Worm (Caenorhabditis elegans) whole organism, L2 larva: Measurements from ENCODE around the gene C29A12.22.

Experiments used
- C34F6.9 ChIP-seq: fragments of 150-350 bp; optimal IDR thresholded peaks from 2 replicates; lab custom pipeline; 2014; ENCODE audit warnings: missing biosample characterization, missing genetic modification characterization
- Y55F3AM.14 ChIP-seq: fragments of 200-800 bp; sonication (Bioruptor generic); optimal IDR thresholded peaks from 2 replicates; lab custom pipeline; 2018; ENCODE audit warnings: mild to moderate bottlenecking, missing genetic modification characterization, missing compliant biosample characterization
- alr-1 ChIP-seq: fragments of 150-350 bp; optimal IDR thresholded peaks from 2 replicates; lab custom pipeline; 2014; ENCODE audit warnings: missing biosample characterization, missing genetic modification characterization
- aly-2 ChIP-seq: fragments of 150-350 bp; optimal IDR thresholded peaks from 2 replicates; lab custom pipeline; 2014; ENCODE audit warnings: missing biosample characterization, missing genetic modification characterization
- ama-1 ChIP-seq: fragments of 150-350 bp; optimal IDR thresholded peaks from 2 replicates; lab custom pipeline; 2018; ENCODE audit warnings: inconsistent platforms
- blmp-1 ChIP-seq: sonication (generic microtip); optimal IDR thresholded peaks from 2 replicates; lab custom pipeline; 2017; ENCODE audit warnings: missing genetic modification characterization, mild to moderate bottlenecking, missing compliant biosample characterization, antibody characterized with exemption, moderate library complexity; ENCODE audit not compliant: insufficient read depth
- ceh-16 ChIP-seq: fragments of 150-350 bp; optimal IDR thresholded peaks from 2 replicates; lab custom pipeline; 2014; ENCODE audit warnings: missing biosample characterization, missing genetic modification characterization
- ceh-82 ChIP-seq: fragments of 150-350 bp; optimal IDR thresholded peaks from 2 replicates; lab custom pipeline; 2014; ENCODE audit warnings: missing biosample characterization, missing genetic modification characterization
- dmd-4 ChIP-seq: sonication (generic microtip); optimal IDR thresholded peaks from 2 replicates; lab custom pipeline; 2017; ENCODE audit warnings: missing biosample characterization, missing genetic modification characterization
- egl-27 ChIP-seq: sonication (generic microtip); optimal IDR thresholded peaks from 3 replicates; lab custom pipeline; 2017; ENCODE audit warnings: missing biosample characterization, missing genetic modification reagents, missing genetic modification characterization
- elt-3 ChIP-seq: sonication (generic microtip); optimal IDR thresholded peaks from 2 replicates; lab custom pipeline; 2017; ENCODE audit warnings: missing biosample characterization, missing genetic modification characterization
- fos-1 ChIP-seq: fragments of 150-350 bp; optimal IDR thresholded peaks from 2 replicates; lab custom pipeline; 2014; ENCODE audit warnings: missing biosample characterization, missing genetic modification characterization
- lin-13 ChIP-seq: fragments of 150-350 bp; optimal IDR thresholded peaks from 2 replicates; lab custom pipeline; 2014; ENCODE audit warnings: missing biosample characterization, missing genetic modification reagents, missing genetic modification characterization
- lin-39 ChIP-seq: fragments of 150-350 bp; optimal IDR thresholded peaks from 2 replicates; lab custom pipeline; 2014; ENCODE audit warnings: missing biosample characterization, missing genetic modification reagents, missing genetic modification characterization
- lsy-2 ChIP-seq, 2 experiments: fragments of 150-350 bp in 1 of 2; sonication (generic microtip) in 1 of 2; optimal IDR thresholded peaks; 2 replicates each; lab custom pipeline; 2014 to 2017; ENCODE audit warnings: missing biosample characterization in 2 of 2, missing genetic modification characterization in 2 of 2
- mab-5 ChIP-seq: fragments of 150-350 bp; optimal IDR thresholded peaks from 2 replicates; lab custom pipeline; 2014; ENCODE audit warnings: missing biosample characterization, missing genetic modification characterization
- mbf-1 ChIP-seq: sonication (generic microtip); optimal IDR thresholded peaks from 2 replicates; lab custom pipeline; 2017; ENCODE audit warnings: missing biosample characterization, missing genetic modification characterization
- nhr-10 ChIP-seq: sonication (generic microtip); optimal IDR thresholded peaks from 2 replicates; lab custom pipeline; 2017; ENCODE audit warnings: missing biosample characterization, missing genetic modification characterization
- nhr-11 ChIP-seq: fragments of 150-350 bp; optimal IDR thresholded peaks from 2 replicates; lab custom pipeline; 2014; ENCODE audit warnings: missing biosample characterization, missing genetic modification characterization
- nhr-12 ChIP-seq: fragments of 150-350 bp; optimal IDR thresholded peaks from 2 replicates; lab custom pipeline; 2014; ENCODE audit warnings: missing biosample characterization, missing genetic modification characterization
- nhr-129 ChIP-seq: fragments of 150-350 bp; optimal IDR thresholded peaks from 2 replicates; lab custom pipeline; 2014; ENCODE audit warnings: missing biosample characterization, missing genetic modification characterization
- nhr-21 ChIP-seq: fragments of 150-350 bp; optimal IDR thresholded peaks from 2 replicates; lab custom pipeline; 2014; ENCODE audit warnings: missing biosample characterization, missing genetic modification characterization
- nhr-23 ChIP-seq: fragments of 150-350 bp; optimal IDR thresholded peaks from 2 replicates; lab custom pipeline; 2014; ENCODE audit warnings: missing biosample characterization, missing genetic modification reagents, missing genetic modification characterization
- nhr-237 ChIP-seq: fragments of 150-350 bp; optimal IDR thresholded peaks from 2 replicates; lab custom pipeline; 2014; ENCODE audit warnings: missing biosample characterization, missing genetic modification characterization
- nhr-25 ChIP-seq: fragments of 150-350 bp; sonication (generic microtip); optimal IDR thresholded peaks from 3 replicates; lab custom pipeline; 2014; ENCODE audit warnings: missing biosample characterization, missing genetic modification characterization
- nhr-77 ChIP-seq: fragments of 150-350 bp; optimal IDR thresholded peaks from 2 replicates; lab custom pipeline; 2014; ENCODE audit warnings: missing biosample characterization, missing genetic modification characterization
- peb-1 ChIP-seq: fragments of 150-350 bp; optimal IDR thresholded peaks from 2 replicates; lab custom pipeline; 2014; ENCODE audit warnings: missing biosample characterization, missing genetic modification characterization
- sma-3 ChIP-seq: sonication (generic microtip); optimal IDR thresholded peaks from 2 replicates; lab custom pipeline; 2016; ENCODE audit warnings: missing genetic modification reagents, missing genetic modification characterization, missing compliant biosample characterization
- sma-9 ChIP-seq, 2 experiments: fragments of 150-350 bp in 1 of 2; sonication (generic microtip) in 1 of 2; optimal IDR thresholded peaks; 2 replicates each; lab custom pipeline; 2014 to 2016; ENCODE audit warnings: missing genetic modification characterization in 2 of 2, mild to moderate bottlenecking in 1 of 2, missing biosample characterization in 1 of 2, missing compliant biosample characterization in 1 of 2, missing genetic modification reagents in 1 of 2, moderate library complexity in 1 of 2
- snpc-4 ChIP-seq: fragments of 150-350 bp; optimal IDR thresholded peaks from 2 replicates; lab custom pipeline; 2014; ENCODE audit warnings: missing biosample characterization, missing genetic modification characterization
- unc-39 ChIP-seq: fragments of 150-350 bp; optimal IDR thresholded peaks from 2 replicates; lab custom pipeline; 2014; ENCODE audit warnings: missing biosample characterization, missing genetic modification characterization
- unc-55 ChIP-seq: fragments of 150-350 bp; sonication (generic microtip); optimal IDR thresholded peaks from 3 replicates; lab custom pipeline; 2014; ENCODE audit warnings: missing biosample characterization, missing genetic modification reagents, missing genetic modification characterization
- unc-62 ChIP-seq: fragments of 150-350 bp; optimal IDR thresholded peaks from 2 replicates; lab custom pipeline; 2014; ENCODE audit warnings: missing biosample characterization, missing genetic modification reagents, missing genetic modification characterization
- zag-1 ChIP-seq: fragments of 150-350 bp; optimal IDR thresholded peaks from 2 replicates; lab custom pipeline; 2014; ENCODE audit warnings: missing biosample characterization, missing genetic modification characterization
- ztf-1 ChIP-seq: fragments of 200-800 bp; sonication (Bioruptor generic); conservative IDR thresholded peaks from 2 replicates; pipeline ENCODE4 v1.3.6; 2022; ENCODE audit warnings: missing genetic modification characterization, missing compliant biosample characterization
- ztf-11 ChIP-seq: sonication (generic microtip); optimal IDR thresholded peaks from 2 replicates; lab custom pipeline; 2017; ENCODE audit warnings: missing biosample characterization, missing genetic modification characterization
- ztf-4 ChIP-seq: fragments of 150-350 bp; optimal IDR thresholded peaks from 2 replicates; lab custom pipeline; 2014; ENCODE audit warnings: missing biosample characterization, missing genetic modification characterization

C29A12.22 gene

ce11 chrV:10824711-10825110 is 12.8 kb downstream of the C29A12.22 start, which contains the start of gene nrx-1:
Gene nrx-1 (plus strand): TSS chrV:10825011.
- no peak for TF ChIP-seq nhr-21 (tag; lab: Kevin White, UChicago)
- no peak for TF ChIP-seq nhr-11 (tag; lab: Kevin White, UChicago)
- TF ChIP-seq sma-9 (GFP tag; optimal IDR thresholded peaks at IDR 0.05; lab: Kevin White, UChicago), result no peak
- no peak for TF ChIP-seq sma-9 (tag; optimal IDR thresholded peaks at IDR 0.05; lab: Kevin White, UChicago)
- TF ChIP-seq nhr-23 (tag; lab: Kevin White, UChicago), result no peak

ce11 chrV:10832862-10833261 is 21.0 kb downstream of the C29A12.22 start:
- TF ChIP-seq nhr-237 (no peak), sma-9 (GFP tag; optimal IDR thresholded peaks at IDR 0.05; lab: Kevin White, UChicago) (no peak), sma-9 (tag; optimal IDR thresholded peaks at IDR 0.05; lab: Kevin White, UChicago) (no peak), unc-55 (GFP tag; lab: Kevin White, UChicago) (peak; percentile 91)

ce11 chrV:10834682-10835219 is 22.9 kb downstream of the C29A12.22 start:
- TF ChIP-seq zag-1 (tag; lab: Kevin White, UChicago) (peak; percentile 25), C34F6.9 (tag; lab: Kevin White, UChicago) (peak; percentile 53), blmp-1 (tag; lab: Kevin White, UChicago) (no peak), lsy-2 (tag; optimal IDR thresholded peaks at IDR 0.05; lab: Kevin White, UChicago) (peak in 1 of 2 experiments; percentile 10), aly-2 (no peak), ceh-16 (tag; lab: Kevin White, UChicago) (no peak), ztf-1 (GFP tag; lab: Robert Waterston, UW) (no peak), unc-55 (GFP tag; lab: Kevin White, UChicago) (peak; percentile 44), egl-27 (tag; lab: Kevin White, UChicago) (no peak), nhr-23 (tag; lab: Kevin White, UChicago) (no peak), mbf-1 (tag; lab: Kevin White, UChicago) (no peak), nhr-237 (no peak), nhr-12 (no peak), ceh-82 (tag; lab: Kevin White, UChicago) (no peak), ztf-11 (no peak), lin-39 (tag; lab: Kevin White, UChicago) (no peak), unc-62 (GFP tag; lab: Kevin White, UChicago) (no peak), unc-39 (tag; lab: Kevin White, UChicago) (no peak), elt-3 (tag; lab: Kevin White, UChicago) (no peak)

ce11 chrV:10838204-10838603 is 26.3 kb downstream of the C29A12.22 start:
- TF ChIP-seq ztf-4 (tag; lab: Kevin White, UChicago) (no peak), nhr-25 (no peak), dmd-4 (tag; lab: Kevin White, UChicago) (no peak), nhr-77 (tag; lab: Kevin White, UChicago) (no peak), nhr-10 (tag; lab: Kevin White, UChicago) (no peak), unc-55 (GFP tag; lab: Kevin White, UChicago) (peak; percentile 52), lin-13 (GFP tag; lab: Kevin White, UChicago) (no peak), nhr-23 (tag; lab: Kevin White, UChicago) (no peak), mab-5 (tag; lab: Kevin White, UChicago) (peak; percentile 58), Y55F3AM.14 (GFP tag; lab: Kevin White, UChicago) (peak; percentile 46), snpc-4 (tag; lab: Kevin White, UChicago) (no peak)

- TF ChIP-seq fos-1 (tag; lab: Kevin White, UChicago), result no peak
- TF ChIP-seq mab-5 (tag; lab: Kevin White, UChicago), result no peak
Observed at ce11 chrV:10839398-10839797, 27.5 kb downstream of the C29A12.22 start.

- TF ChIP-seq lsy-2 (tag; optimal IDR thresholded peaks at IDR 0.05; lab: Kevin White, UChicago) (no peak), sma-3 (GFP tag; lab: Kevin White, UChicago) (no peak), Y55F3AM.14 (GFP tag; lab: Kevin White, UChicago) (no peak), mbf-1 (tag; lab: Kevin White, UChicago) (no peak), snpc-4 (tag; lab: Kevin White, UChicago) (no peak), nhr-237 (no peak), ztf-11 (no peak), alr-1 (tag; lab: Kevin White, UChicago) (no peak), peb-1 (tag; lab: Kevin White, UChicago) (no peak), fos-1 (tag; lab: Kevin White, UChicago) (no peak), nhr-21 (tag; lab: Kevin White, UChicago) (no peak), nhr-129 (tag; lab: Kevin White, UChicago) (no peak), ama-1 (lab: Kevin White, UChicago) (no peak)
Observed at ce11 chrV:10846893-10847292, 35.0 kb downstream of the C29A12.22 start, which contains the start of gene C29A12.6. Gene C29A12.6 (plus strand): TSS chrV:10847193.
